Fruit fly (Drosophila melanogaster) whole organism, embryonic: ENCODE data around the gene CG5515.

Experiments used
- Adf1 ChIP-seq: fragments of 200-800 bp; sonication (Bioruptor generic); IDR thresholded peaks from 2 replicates; pipeline ENCODE4 v1.3.6; 2022; ENCODE audit warnings: missing biosample characterization, missing genetic modification characterization
- CG10209 ChIP-seq: fragments of 200-800 bp; sonication (Bioruptor generic); optimal IDR thresholded peaks from 3 replicates; lab custom pipeline; 2017; ENCODE audit warnings: missing biosample characterization, mild to moderate bottlenecking, missing genetic modification characterization, missing genetic modification reagents
- CG10267 ChIP-seq: fragments of 200-800 bp; sonication (Bioruptor generic); optimal IDR thresholded peaks from 2 replicates; lab custom pipeline; 2018; ENCODE audit warnings: missing biosample characterization, mild to moderate bottlenecking, missing genetic modification characterization, moderate library complexity
- CG11085 ChIP-seq: fragments of 200-800 bp; sonication (Bioruptor generic); IDR thresholded peaks from 2 replicates; pipeline ENCODE4 v1.3.6; 2022; ENCODE audit warnings: missing biosample characterization, missing genetic modification characterization
- CG12071 ChIP-seq: fragments of 200-800 bp; sonication (Bioruptor generic); optimal IDR thresholded peaks from 3 replicates; lab custom pipeline; 2018; ENCODE audit warnings: missing biosample characterization, mild to moderate bottlenecking, missing genetic modification characterization
- CG12236 ChIP-seq: fragments of 200-800 bp; sonication (Bioruptor generic); optimal IDR thresholded peaks from 2 replicates; lab custom pipeline; 2016; ENCODE audit warnings: missing biosample characterization, missing genetic modification characterization
- CG12299 ChIP-seq: fragments of 200-800 bp; sonication (Bioruptor generic); optimal IDR thresholded peaks from 2 replicates; lab custom pipeline; 2018; ENCODE audit warnings: missing biosample characterization, mild to moderate bottlenecking, missing genetic modification characterization
- CG12391 ChIP-seq: fragments of 200-800 bp; sonication (Bioruptor generic); optimal IDR thresholded peaks from 3 replicates; lab custom pipeline; 2018; ENCODE audit warnings: missing biosample characterization, mild to moderate bottlenecking, missing genetic modification characterization, moderate library complexity
- CG15011 ChIP-seq: fragments of 200-800 bp; sonication (Bioruptor generic); optimal IDR thresholded peaks from 3 replicates; lab custom pipeline; 2018; ENCODE audit warnings: missing biosample characterization, mild to moderate bottlenecking, missing genetic modification characterization
- CG15269 ChIP-seq: fragments of 200-800 bp; sonication (Bioruptor generic); optimal IDR thresholded peaks from 2 replicates; lab custom pipeline; 2018; ENCODE audit warnings: missing biosample characterization, mild to moderate bottlenecking, missing genetic modification characterization, moderate library complexity
- CG15601 ChIP-seq: fragments of 200-800 bp; sonication (Bioruptor generic); optimal IDR thresholded peaks from 3 replicates; lab custom pipeline; 2019; ENCODE audit warnings: missing biosample characterization, mild to moderate bottlenecking, missing genetic modification characterization, moderate library complexity
- CG1647 ChIP-seq: fragments of 200-800 bp; sonication (Bioruptor generic); optimal IDR thresholded peaks from 3 replicates; lab custom pipeline; 2016; ENCODE audit warnings: missing biosample characterization, missing genetic modification characterization
- CG16863 ChIP-seq: fragments of 200-800 bp; sonication (Bioruptor generic); optimal IDR thresholded peaks from 3 replicates; lab custom pipeline; 2016; ENCODE audit warnings: missing biosample characterization, missing genetic modification characterization
- CG2120 ChIP-seq: fragments of 200-800 bp; sonication (Bioruptor generic); optimal IDR thresholded peaks from 3 replicates; lab custom pipeline; 2016; ENCODE audit warnings: missing biosample characterization, missing genetic modification characterization
- CG34422 ChIP-seq: fragments of 200-800 bp; sonication (Bioruptor generic); IDR thresholded peaks from 3 replicates; pipeline ENCODE4 v1.3.6; 2022; ENCODE audit warnings: missing biosample characterization, missing genetic modification characterization
- CG7786 ChIP-seq: fragments of 200-800 bp; sonication (Bioruptor generic); optimal IDR thresholded peaks from 2 replicates; lab custom pipeline; 2016; ENCODE audit warnings: missing biosample characterization, missing genetic modification characterization
- CG8281 ChIP-seq: fragments of 200-800 bp; sonication (Bioruptor generic); optimal IDR thresholded peaks from 2 replicates; lab custom pipeline; 2018; ENCODE audit warnings: missing biosample characterization, mild to moderate bottlenecking, missing genetic modification characterization, moderate library complexity
- CG8924 ChIP-seq: fragments of 200-800 bp; optimal IDR thresholded peaks from 3 replicates; lab custom pipeline; 2019; ENCODE audit warnings: missing biosample characterization, mild to moderate bottlenecking, missing genetic modification characterization, moderate library complexity
- CoRest ChIP-seq: fragments of 200-800 bp; sonication (Bioruptor generic); optimal IDR thresholded peaks from 3 replicates; lab custom pipeline; 2018; ENCODE audit warnings: missing biosample characterization, mild to moderate bottlenecking, missing genetic modification characterization, moderate library complexity
- Dbx ChIP-seq: fragments of 200-800 bp; sonication (Bioruptor generic); IDR thresholded peaks from 3 replicates; pipeline ENCODE4 v1.3.6; 2022; ENCODE audit warnings: missing biosample characterization, missing genetic modification characterization
- Drgx ChIP-seq: fragments of 200-800 bp; sonication (Bioruptor generic); IDR thresholded peaks from 2 replicates; pipeline ENCODE4 v1.3.6; 2022; ENCODE audit warnings: missing biosample characterization, missing genetic modification characterization
- E2f2 ChIP-seq: fragments of 200-800 bp; sonication (Bioruptor generic); IDR thresholded peaks from 2 replicates; pipeline ENCODE4 v1.3.6; 2022; ENCODE audit warnings: missing biosample characterization, missing genetic modification characterization
- Fer3 ChIP-seq: fragments of 200-800 bp; sonication (Bioruptor generic); optimal IDR thresholded peaks from 2 replicates; lab custom pipeline; 2018; ENCODE audit warnings: missing biosample characterization, mild to moderate bottlenecking, missing genetic modification characterization, moderate library complexity
- Hr3 ChIP-seq: fragments of 200-800 bp; sonication (Bioruptor generic); optimal IDR thresholded peaks from 3 replicates; lab custom pipeline; 2016; ENCODE audit warnings: missing biosample characterization, missing genetic modification characterization
- Lim3 ChIP-seq: fragments of 200-800 bp; sonication (Bioruptor generic); IDR thresholded peaks from 2 replicates; pipeline ENCODE4 v1.3.6; 2022; ENCODE audit warnings: missing biosample characterization, missing genetic modification characterization
- Lpt ChIP-seq: fragments of >200 bp; optimal IDR thresholded peaks from 2 replicates; lab custom pipeline; 2018; ENCODE audit warnings: missing biosample characterization, missing genetic modification characterization
- Med ChIP-seq: fragments of 200-800 bp; sonication (Bioruptor generic); peaks from one replicate; lab custom pipeline; 2016; ENCODE audit warnings: missing biosample characterization, missing genetic modification characterization, mild to moderate bottlenecking, inconsistent platforms, moderate library complexity
- NC2β ChIP-seq: fragments of 200-800 bp; sonication (Bioruptor generic); optimal IDR thresholded peaks from 2 replicates; lab custom pipeline; 2016; ENCODE audit warnings: missing biosample characterization, missing genetic modification characterization
- NFAT ChIP-seq: fragments of 200-800 bp; sonication (Bioruptor generic); IDR thresholded peaks from 2 replicates; pipeline ENCODE4 v1.3.6; 2022; ENCODE audit warnings: missing biosample characterization, missing genetic modification characterization
- NK7.1 ChIP-seq: fragments of 200-800 bp; sonication (Bioruptor generic); optimal IDR thresholded peaks from 3 replicates; lab custom pipeline; 2016; ENCODE audit warnings: missing biosample characterization, missing genetic modification characterization
- Ravus ChIP-seq: fragments of 200-800 bp; sonication (Bioruptor generic); IDR thresholded peaks from 2 replicates; pipeline ENCODE4 v1.3.6; 2022; ENCODE audit warnings: missing biosample characterization, missing genetic modification characterization
- Xrp1 ChIP-seq: fragments of 200-800 bp; sonication (Bioruptor generic); IDR thresholded peaks from 2 replicates; pipeline ENCODE4 v1.3.6; 2022; ENCODE audit warnings: missing biosample characterization, missing genetic modification characterization
- ab ChIP-seq: fragments of 200-800 bp; sonication (Bioruptor generic); optimal IDR thresholded peaks from 2 replicates; lab custom pipeline; 2016; ENCODE audit warnings: missing biosample characterization, missing genetic modification characterization
- bcd ChIP-seq: fragments of 200-800 bp; sonication (Bioruptor generic); optimal IDR thresholded peaks from 2 replicates; lab custom pipeline; 2017; ENCODE audit warnings: missing biosample characterization, mild to moderate bottlenecking, missing genetic modification characterization
- bigmax ChIP-seq: fragments of 200-800 bp; sonication (Bioruptor generic); optimal IDR thresholded peaks from 2 replicates; lab custom pipeline; 2018; ENCODE audit warnings: missing biosample characterization, mild to moderate bottlenecking, missing genetic modification characterization
- ci ChIP-seq: fragments of 200-800 bp; sonication (Bioruptor generic); IDR thresholded peaks from 3 replicates; pipeline ENCODE4 v1.3.6; 2022; ENCODE audit warnings: missing biosample characterization, missing genetic modification characterization
- dan ChIP-seq: fragments of 200-800 bp; sonication (Bioruptor generic); IDR thresholded peaks from 2 replicates; pipeline ENCODE4 v1.3.6; 2022; ENCODE audit warnings: missing biosample characterization, missing genetic modification characterization
- gro ChIP-seq: fragments of 200-800 bp; sonication (Bioruptor generic); optimal IDR thresholded peaks from 2 replicates; lab custom pipeline; 2016; ENCODE audit warnings: missing biosample characterization, missing genetic modification characterization
- hbn ChIP-seq: fragments of 200-800 bp; sonication (Bioruptor generic); IDR thresholded peaks from 2 replicates; pipeline ENCODE4 v1.3.6; 2022; ENCODE audit warnings: missing biosample characterization, missing genetic modification characterization; ENCODE audit not compliant: partially characterized antibody
- jing ChIP-seq: fragments of 200-800 bp; sonication (Bioruptor generic); optimal IDR thresholded peaks from 2 replicates; lab custom pipeline; 2018; ENCODE audit warnings: missing biosample characterization, mild to moderate bottlenecking, missing genetic modification characterization
- lab ChIP-seq: fragments of 200-800 bp; sonication (Bioruptor generic); optimal IDR thresholded peaks from 3 replicates; lab custom pipeline; 2017; ENCODE audit warnings: missing biosample characterization, missing genetic modification characterization, mild to moderate bottlenecking, moderate library complexity, missing genetic modification reagents
- lilli ChIP-seq: fragments of 200-800 bp; sonication (Bioruptor generic); optimal IDR thresholded peaks from 3 replicates; lab custom pipeline; 2016; ENCODE audit warnings: missing biosample characterization, missing genetic modification characterization
- luna ChIP-seq: fragments of 200-800 bp; sonication (Bioruptor generic); optimal IDR thresholded peaks from 2 replicates; lab custom pipeline; 2016; ENCODE audit warnings: missing biosample characterization, missing genetic modification characterization
- nmo ChIP-seq: fragments of 200-800 bp; sonication (Bioruptor generic); optimal IDR thresholded peaks from 2 replicates; lab custom pipeline; 2018; ENCODE audit warnings: missing biosample characterization, mild to moderate bottlenecking, missing genetic modification characterization, moderate library complexity
- sna ChIP-seq: fragments of 200-800 bp; sonication (Bioruptor generic); IDR thresholded peaks from 2 replicates; pipeline ENCODE4 v1.3.6; 2022; ENCODE audit warnings: missing biosample characterization, missing genetic modification characterization; ENCODE audit not compliant: partially characterized antibody
- sug ChIP-seq: fragments of 200-800 bp; optimal IDR thresholded peaks from 2 replicates; lab custom pipeline; 2019; ENCODE audit warnings: missing biosample characterization, mild to moderate bottlenecking, missing genetic modification characterization, moderate library complexity
- vfl ChIP-seq: fragments of 200-800 bp; sonication (Bioruptor generic); optimal IDR thresholded peaks from 2 replicates; lab custom pipeline; 2016; ENCODE audit warnings: missing biosample characterization, missing genetic modification characterization
- vvl ChIP-seq: fragments of 200-800 bp; sonication (Bioruptor generic); IDR thresholded peaks from 2 replicates; pipeline ENCODE4 v1.3.6; 2022; ENCODE audit warnings: missing biosample characterization, missing genetic modification characterization
- zen2 ChIP-seq: fragments of 200-800 bp; sonication (Bioruptor generic); IDR thresholded peaks from 3 replicates; pipeline ENCODE4 v1.3.6; 2022; ENCODE audit warnings: missing biosample characterization, missing genetic modification characterization; ENCODE audit not compliant: partially characterized antibody

CG5515 gene

dm6 chr3R:24221334-24222302 lies 32.9 kb upstream of the CG5515 start, which contains the start of gene twin (continued):
- TF ChIP-seq CG7786 (GFP tag; lab: Kevin White, UChicago) (peak; percentile 67), NK7.1 (GFP tag; lab: Kevin White, UChicago) (peak; percentile 25), CG12299 (no peak), CG12391 (tag; lab: Kevin White, UChicago) (peak; percentile 75), lilli (peak; percentile 86), bigmax (no peak), Xrp1 (GFP tag; lab: Robert Waterston, UW) (peak; percentile 61; the same call in 1 of the 2 replicates), luna (GFP tag; lab: Kevin White, UChicago) (peak; percentile 23), CG10209 (peak; percentile 11), CG15011 (GFP tag; lab: Kevin White, UChicago) (no peak), bcd (GFP tag; lab: Kevin White, UChicago) (peak; percentile 48), CG10267 (peak; percentile 50), ab (GFP tag; lab: Kevin White, UChicago) (no peak), Drgx (no peak), Lpt (no peak), jing (GFP tag; lab: Kevin White, UChicago) (no peak), Med (GFP tag; lab: Kevin White, UChicago) (peak; percentile 92), CG1647 (no peak), Ravus (GFP tag; lab: Robert Waterston, UW) (no peak), CG8281 (no peak), E2f2 (GFP tag; lab: Robert Waterston, UW) (peak; percentile 83), CG2120 (GFP tag; lab: Kevin White, UChicago) (peak; percentile 86), gro (GFP tag; lab: Kevin White, UChicago) (peak; percentile 39), CG34422 (GFP tag; lab: Robert Waterston, UW) (peak; percentile 56; the same call in 2 of the 3 replicates), CG16863 (GFP tag; lab: Kevin White, UChicago) (peak; percentile 44), lab (GFP tag; lab: Kevin White, UChicago) (no peak), CG8924 (peak; percentile 57), sna (peak; percentile 76), Dbx (GFP tag; lab: Robert Waterston, UW) (peak; percentile 42; the same call in 1 of the 3 replicates), dan (GFP tag; lab: Robert Waterston, UW) (no peak), Hr3 (GFP tag; lab: Kevin White, UChicago) (peak; percentile 62), CG15269 (tag; lab: Kevin White, UChicago) (peak; percentile 61), zen2 (peak; percentile 58; the same call in 1 of the 3 replicates), Adf1 (GFP tag; lab: Robert Waterston, UW) (peak; percentile 15), vvl (GFP tag; lab: Robert Waterston, UW) (peak; percentile 63), NC2β (GFP tag; lab: Kevin White, UChicago) (peak; percentile 62), CG12236 (GFP tag; lab: Kevin White, UChicago) (peak; percentile 41), Fer3 (tag; lab: Kevin White, UChicago) (peak; percentile 52), CG11085 (GFP tag; lab: Robert Waterston, UW) (no peak), CG15601 (tag; lab: Kevin White, UChicago) (peak; percentile 46), Lim3 (no peak), NFAT (GFP tag; lab: Robert Waterston, UW) (peak; percentile 76), vfl (GFP tag; lab: Kevin White, UChicago) (peak; percentile 59), nmo (GFP tag; lab: Kevin White, UChicago) (peak; percentile 75), CG12071 (GFP tag; lab: Kevin White, UChicago) (no peak), ci (GFP tag; lab: Robert Waterston, UW) (peak; percentile 47; the same call in 1 of the 3 replicates), CoRest (peak; percentile 72), hbn (GFP tag; lab: Robert Waterston, UW) (peak; percentile 64), sug (peak; percentile 69)
